Worm (Caenorhabditis elegans) whole organism, L3 larva: ENCODE measurements around the gene fbxb-9.

Experiments used
- R02D3.7 ChIP-seq: fragments of 150-350 bp; optimal IDR thresholded peaks from 2 replicates; lab custom pipeline; 2014; ENCODE audit warnings: missing biosample characterization, missing genetic modification characterization
- aly-2 ChIP-seq: fragments of 150-350 bp; optimal IDR thresholded peaks from 2 replicates; lab custom pipeline; 2014; ENCODE audit warnings: missing biosample characterization, missing genetic modification characterization
- ama-1 ChIP-seq: fragments of 150-350 bp; optimal IDR thresholded peaks from 2 replicates; lab custom pipeline; 2018
- ceh-16 ChIP-seq: sonication (generic microtip); optimal IDR thresholded peaks from 2 replicates; lab custom pipeline; 2017; ENCODE audit warnings: missing biosample characterization, missing genetic modification characterization
- ceh-28 ChIP-seq: fragments of 150-350 bp; optimal IDR thresholded peaks from 2 replicates; lab custom pipeline; 2014; ENCODE audit warnings: missing biosample characterization, missing genetic modification reagents, missing genetic modification characterization
- egl-27 ChIP-seq: sonication (generic microtip); optimal IDR thresholded peaks from 4 replicates; lab custom pipeline; 2017; ENCODE audit warnings: missing biosample characterization, missing genetic modification reagents, missing genetic modification characterization
- egl-5 ChIP-seq: fragments of 150-350 bp; optimal IDR thresholded peaks from 2 replicates; lab custom pipeline; 2017; ENCODE audit warnings: missing biosample characterization, missing genetic modification reagents, missing genetic modification characterization, inconsistent platforms
- elt-1 ChIP-seq: fragments of 150-350 bp; optimal IDR thresholded peaks from 2 replicates; lab custom pipeline; 2014; ENCODE audit warnings: missing biosample characterization, missing genetic modification characterization
- elt-2 ChIP-seq: sonication (generic microtip); optimal IDR thresholded peaks from 2 replicates; lab custom pipeline; 2016; ENCODE audit warnings: missing genetic modification reagents, mild to moderate bottlenecking, missing genetic modification characterization, missing compliant biosample characterization
- elt-3 ChIP-seq, 3 experiments: fragments of 150-350 bp in 1 of 3; sonication (generic microtip) in 2 of 3; optimal IDR thresholded peaks; 2 replicates in 2 of 3; 4 replicates in 1 of 3; lab custom pipeline; 2014 to 2017; ENCODE audit warnings: missing biosample characterization in 3 of 3, missing genetic modification characterization in 3 of 3
- fkh-10 ChIP-seq: sonication (generic microtip); optimal IDR thresholded peaks from 2 replicates; lab custom pipeline; 2017; ENCODE audit warnings: missing biosample characterization, missing genetic modification reagents, missing genetic modification characterization
- fkh-2 ChIP-seq: fragments of 150-350 bp; optimal IDR thresholded peaks from 2 replicates; lab custom pipeline; 2014; ENCODE audit warnings: missing biosample characterization, missing genetic modification reagents, missing genetic modification characterization
- fos-1 ChIP-seq: fragments of 150-350 bp; optimal IDR thresholded peaks from 2 replicates; lab custom pipeline; 2014; ENCODE audit warnings: missing biosample characterization, missing genetic modification characterization
- hmg-11 ChIP-seq: sonication (generic microtip); optimal IDR thresholded peaks from 2 replicates; lab custom pipeline; 2016; ENCODE audit warnings: missing genetic modification characterization, missing compliant biosample characterization
- jun-1 ChIP-seq: fragments of 150-350 bp; optimal IDR thresholded peaks from 2 replicates; lab custom pipeline; 2014; ENCODE audit warnings: missing biosample characterization, missing genetic modification reagents, missing genetic modification characterization
- lin-15B ChIP-seq: fragments of 150-350 bp; optimal IDR thresholded peaks from 2 replicates; lab custom pipeline; 2014; ENCODE audit warnings: missing biosample characterization, missing genetic modification characterization
- lin-39 ChIP-seq: fragments of 150-350 bp; optimal IDR thresholded peaks from 2 replicates; lab custom pipeline; 2018; ENCODE audit warnings: missing biosample characterization, missing genetic modification reagents, missing genetic modification characterization
- lsy-12 ChIP-seq: sonication (generic microtip); optimal IDR thresholded peaks from 2 replicates; lab custom pipeline; 2016; ENCODE audit warnings: mild to moderate bottlenecking, missing genetic modification characterization, missing compliant biosample characterization
- mdl-1 ChIP-seq: fragments of 150-350 bp; optimal IDR thresholded peaks from 2 replicates; lab custom pipeline; 2014; ENCODE audit warnings: missing biosample characterization, missing genetic modification characterization
- mml-1 ChIP-seq: fragments of 150-350 bp; sonication (generic microtip); optimal IDR thresholded peaks from 3 replicates; lab custom pipeline; 2014; ENCODE audit warnings: missing biosample characterization, missing genetic modification characterization
- nfya-1 ChIP-seq: sonication (generic microtip); optimal IDR thresholded peaks from 2 replicates; lab custom pipeline; 2017; ENCODE audit warnings: missing genetic modification characterization, mild to moderate bottlenecking, missing compliant biosample characterization, antibody characterized with exemption, moderate library complexity; ENCODE audit not compliant: insufficient read depth
- nhr-11 ChIP-seq: fragments of 150-350 bp; optimal IDR thresholded peaks from 2 replicates; lab custom pipeline; 2014; ENCODE audit warnings: missing biosample characterization, missing genetic modification characterization
- nhr-12 ChIP-seq: fragments of 150-350 bp; optimal IDR thresholded peaks from 2 replicates; lab custom pipeline; 2014; ENCODE audit warnings: missing biosample characterization, missing genetic modification characterization
- nhr-23 ChIP-seq: fragments of 150-350 bp; optimal IDR thresholded peaks from 2 replicates; lab custom pipeline; 2014; ENCODE audit warnings: missing biosample characterization, missing genetic modification reagents, missing genetic modification characterization
- nhr-25 ChIP-seq: sonication (generic microtip); optimal IDR thresholded peaks from 2 replicates; lab custom pipeline; 2017; ENCODE audit warnings: missing biosample characterization, missing genetic modification characterization
- nhr-43 ChIP-seq: sonication (generic microtip); optimal IDR thresholded peaks from 2 replicates; lab custom pipeline; 2016; ENCODE audit warnings: mild to moderate bottlenecking, missing genetic modification characterization, missing compliant biosample characterization; ENCODE audit not compliant: poor library complexity, severe bottlenecking
- nhr-67 ChIP-seq: fragments of 150-350 bp; optimal IDR thresholded peaks from 2 replicates; lab custom pipeline; 2014; ENCODE audit warnings: missing biosample characterization, missing genetic modification characterization
- nhr-76 ChIP-seq: fragments of 150-350 bp; sonication (generic microtip); optimal IDR thresholded peaks from 5 replicates; lab custom pipeline; 2014; ENCODE audit warnings: missing biosample characterization, missing genetic modification characterization
- pha-4 ChIP-seq: fragments of 150-350 bp; optimal IDR thresholded peaks from 2 replicates; lab custom pipeline; 2014; ENCODE audit warnings: missing biosample characterization, missing genetic modification reagents, missing genetic modification characterization
- pqm-1 ChIP-seq: fragments of 150-350 bp; optimal IDR thresholded peaks from 2 replicates; lab custom pipeline; 2017; ENCODE audit warnings: missing biosample characterization, missing genetic modification characterization, inconsistent platforms
- sea-2 ChIP-seq: fragments of 150-350 bp; sonication (generic microtip); optimal IDR thresholded peaks from 4 replicates; lab custom pipeline; 2014; ENCODE audit warnings: missing biosample characterization, missing genetic modification reagents, missing genetic modification characterization
- skn-1 ChIP-seq: fragments of 150-350 bp; optimal IDR thresholded peaks from 2 replicates; lab custom pipeline; 2014; ENCODE audit warnings: missing biosample characterization, missing genetic modification characterization
- snpc-4 ChIP-seq: fragments of 150-350 bp; optimal IDR thresholded peaks from 2 replicates; lab custom pipeline; 2014; ENCODE audit warnings: missing biosample characterization, missing genetic modification characterization
- tbx-2 ChIP-seq: sonication (generic microtip); optimal IDR thresholded peaks from 2 replicates; lab custom pipeline; 2016; ENCODE audit warnings: mild to moderate bottlenecking, missing genetic modification characterization, missing compliant biosample characterization
- unc-39 ChIP-seq: sonication (generic microtip); optimal IDR thresholded peaks from 4 replicates; lab custom pipeline; 2017; ENCODE audit warnings: missing biosample characterization, missing genetic modification characterization
- unc-62 ChIP-seq: fragments of 150-350 bp; sonication (generic microtip); optimal IDR thresholded peaks from 4 replicates; lab custom pipeline; 2014; ENCODE audit warnings: missing biosample characterization, missing genetic modification reagents, missing genetic modification characterization
- zag-1 ChIP-seq: fragments of 150-350 bp; optimal IDR thresholded peaks from 2 replicates; lab custom pipeline; 2014; ENCODE audit warnings: missing biosample characterization, missing genetic modification characterization
- ztf-4 ChIP-seq: fragments of 150-350 bp; optimal IDR thresholded peaks from 2 replicates; lab custom pipeline; 2014; ENCODE audit warnings: missing biosample characterization, missing genetic modification characterization

fbxb-9 gene

DNA sequence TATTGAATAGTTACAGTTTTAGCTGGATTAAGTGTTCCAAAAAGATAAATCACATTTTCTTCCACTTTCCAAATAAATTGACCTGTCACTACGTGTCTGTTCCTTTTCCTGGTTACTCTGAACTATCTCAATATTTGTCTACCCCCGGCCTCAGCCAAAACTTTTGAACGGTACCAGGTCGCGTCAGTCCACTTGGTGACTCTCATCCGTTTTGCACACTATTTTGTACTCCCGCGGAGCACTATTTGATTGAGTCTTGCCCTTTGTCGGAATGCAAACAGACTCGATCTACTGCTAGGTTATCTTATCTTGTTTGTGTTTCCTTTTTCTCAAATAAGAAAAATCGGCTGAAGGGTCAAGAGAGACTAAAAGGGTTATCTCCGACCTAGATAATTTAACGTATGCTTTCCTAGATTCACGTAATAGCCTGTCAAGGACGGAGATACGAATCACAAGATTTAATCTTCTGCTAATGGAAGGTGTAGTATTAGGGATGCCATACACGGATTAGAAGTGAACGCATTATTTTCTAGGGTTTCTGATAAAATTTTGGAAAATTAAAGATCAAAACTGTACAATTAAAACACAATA, 42.3 kb downstream of the fbxb-9 start:
- TF ChIP-seq jun-1 (tag; lab: Kevin White, UChicago) (no peak), elt-1 (tag; lab: Kevin White, UChicago) (peak; percentile 92), ama-1 (peak; percentile 36), mml-1 (tag; lab: Kevin White, UChicago) (no peak), nfya-1 (tag; lab: Kevin White, UChicago) (peak; percentile 5), nhr-25 (tag; lab: Kevin White, UChicago) (peak; percentile 58), pha-4 (peak; percentile 76), nhr-23 (tag; lab: Kevin White, UChicago) (peak; percentile 82), nhr-12 (no peak), elt-3 (tag; optimal IDR thresholded peaks at IDR 0.05; lab: Kevin White, UChicago) (peak in 1 of 3 experiments; percentile 29)

DNA sequence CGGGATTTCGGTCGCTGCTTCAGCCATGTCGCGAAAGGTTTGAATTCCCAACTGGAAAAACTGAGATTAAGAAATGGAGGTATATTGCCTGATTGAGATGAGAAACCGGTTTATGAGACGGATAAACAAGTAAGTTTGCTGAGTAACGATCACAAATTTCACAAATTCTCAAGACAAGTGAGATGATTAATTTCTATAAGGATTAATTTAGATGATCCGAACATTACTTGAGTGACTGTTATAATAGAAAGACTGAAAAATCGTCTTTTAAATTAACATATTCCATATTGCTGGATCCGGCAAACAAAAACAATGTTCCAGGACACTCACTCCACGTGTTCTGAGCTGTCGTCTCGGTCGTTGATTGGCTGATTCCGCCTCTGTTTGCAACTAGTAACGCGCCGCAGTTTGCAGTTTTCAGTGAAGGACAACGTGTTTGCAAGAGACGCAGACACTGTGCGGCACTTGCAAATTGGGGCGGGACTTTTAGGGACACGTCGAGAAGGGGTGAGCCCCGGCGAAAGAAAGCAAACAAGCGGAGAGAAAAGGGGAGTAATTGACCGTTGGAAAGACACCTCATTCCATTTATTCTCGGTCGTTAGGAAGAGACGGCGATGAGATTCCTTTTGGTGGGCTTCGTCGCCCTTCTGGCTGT, 43.4 kb downstream of the fbxb-9 start, which contains the start of the genes imp-2 and enpl-1:
Gene imp-2 (minus strand): TSS at position 51 of the 655 bp plus-strand sequence.
Gene enpl-1 (plus strand): TSS at position 462 of the 655 bp plus-strand sequence.
- TF ChIP-seq snpc-4 (tag; lab: Kevin White, UChicago): peak; percentile 23
- peak; percentile 81 for TF ChIP-seq elt-2 (tag; lab: Kevin White, UChicago)
- peak; percentile 79 for TF ChIP-seq ceh-28 (tag; lab: Kevin White, UChicago)
- TF ChIP-seq pqm-1 (tag; lab: Kevin White, UChicago): peak; percentile 62
- no peak for TF ChIP-seq nhr-67 (tag; lab: Kevin White, UChicago)
- peak; percentile 92 for TF ChIP-seq nhr-23 (tag; lab: Kevin White, UChicago)
- TF ChIP-seq elt-3 (tag; optimal IDR thresholded peaks at IDR 0.05; lab: Kevin White, UChicago): no peak
- peak; percentile 50 for TF ChIP-seq zag-1
- TF ChIP-seq nhr-11 (tag; lab: Kevin White, UChicago): peak; percentile 18
- peak; percentile 94 for TF ChIP-seq pha-4
- TF ChIP-seq hmg-11 (tag; lab: Kevin White, UChicago): peak; percentile 89
- TF ChIP-seq egl-5: peak; percentile 92
- TF ChIP-seq nhr-25 (tag; lab: Kevin White, UChicago): peak; percentile 41
- peak; percentile 78 for TF ChIP-seq R02D3.7 (tag; lab: Kevin White, UChicago)
- peak; percentile 100 for TF ChIP-seq nfya-1 (tag; lab: Kevin White, UChicago)
- peak; percentile 71 for TF ChIP-seq tbx-2
- TF ChIP-seq lin-39 (tag; lab: Kevin White, UChicago): peak; percentile 97
- peak; percentile 37 for TF ChIP-seq elt-1 (tag; lab: Kevin White, UChicago)
- no peak for TF ChIP-seq unc-62 (GFP tag; lab: Kevin White, UChicago)
- TF ChIP-seq mdl-1: peak; percentile 84
- TF ChIP-seq lin-15B (tag; lab: Kevin White, UChicago): peak; percentile 92
- TF ChIP-seq fkh-10 (GFP tag; lab: Kevin White, UChicago): peak; percentile 49
- TF ChIP-seq nhr-43 (tag; lab: Kevin White, UChicago): peak; percentile 50
- peak; percentile 42 for TF ChIP-seq ama-1
- TF ChIP-seq egl-27 (tag; lab: Kevin White, UChicago): peak; percentile 25
- TF ChIP-seq sea-2 (GFP tag; lab: Kevin White, UChicago): no peak
- peak; percentile 76 for TF ChIP-seq skn-1 (tag; lab: Kevin White, UChicago)
- peak; percentile 86 for TF ChIP-seq jun-1 (tag; lab: Kevin White, UChicago)
- TF ChIP-seq fkh-2 (tag; lab: Kevin White, UChicago): no peak
- TF ChIP-seq nhr-12: no peak
- no peak for TF ChIP-seq unc-39
- TF ChIP-seq lsy-12 (tag; lab: Kevin White, UChicago): peak; percentile 97

DNA sequence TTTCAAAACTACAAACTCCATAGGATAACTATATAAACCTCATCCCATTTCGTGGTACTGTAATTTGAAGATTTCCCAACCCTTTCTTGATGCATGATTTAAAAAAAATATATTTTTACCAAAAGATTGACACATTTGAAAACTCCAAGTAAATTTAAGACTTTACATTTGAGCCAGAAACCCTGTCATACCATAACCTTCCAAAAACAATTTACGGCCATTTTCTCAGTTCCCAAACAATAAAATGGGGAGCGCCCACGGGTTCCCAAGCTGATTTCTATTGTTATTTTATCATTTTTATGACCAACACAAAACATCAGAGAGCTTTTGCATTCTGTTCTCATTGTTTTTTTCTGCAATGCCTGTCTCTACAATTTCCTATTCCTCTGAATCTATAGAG, 49.7 kb downstream of the fbxb-9 start, which contains the start of gene clc-9:
Gene clc-9 (plus strand): TSS at position 301 of the 400 bp plus-strand sequence.
- TF ChIP-seq nhr-67 (tag; lab: Kevin White, UChicago) (no peak), aly-2 (tag; lab: Kevin White, UChicago) (no peak), nhr-76 (tag; lab: Kevin White, UChicago) (no peak), ztf-4 (tag; lab: Kevin White, UChicago) (no peak), ceh-16 (tag; lab: Kevin White, UChicago) (no peak), nhr-12 (no peak), fkh-10 (GFP tag; lab: Kevin White, UChicago) (no peak), pqm-1 (tag; lab: Kevin White, UChicago) (no peak), fos-1 (tag; lab: Kevin White, UChicago) (no peak), ceh-28 (tag; lab: Kevin White, UChicago) (no peak), nhr-11 (tag; lab: Kevin White, UChicago) (no peak), skn-1 (tag; lab: Kevin White, UChicago) (no peak), lin-15B (tag; lab: Kevin White, UChicago) (no peak), zag-1 (no peak), hmg-11 (tag; lab: Kevin White, UChicago) (no peak), snpc-4 (tag; lab: Kevin White, UChicago) (no peak), elt-1 (tag; lab: Kevin White, UChicago) (no peak), sea-2 (GFP tag; lab: Kevin White, UChicago) (no peak)
